Fruit fly (Drosophila melanogaster): ENCODE results near the gene ine.

ine gene

dm6 chr2L:4456539-4456994, 20.3 kb downstream of the ine start, which contains the start of gene Gs1l (continued):
- TF ChIP-seq ERR (GFP tag; optimal IDR thresholded peaks at IDR 0.05) (peak; percentile 88), NK7.1 (GFP tag; optimal IDR thresholded peaks at IDR 0.05) (no peak), CG10366 (GFP tag; IDR thresholded peaks at IDR 0.05) (no peak), Taf1 (GFP tag; IDR thresholded peaks at IDR 0.05) (no peak), maf-S (GFP tag; optimal IDR thresholded peaks at IDR 0.05) (no peak), gem (tag; optimal IDR thresholded peaks at IDR 0.05) (peak; percentile 37), CG17612 (GFP tag; IDR thresholded peaks at IDR 0.05) (no peak), CG15073 (GFP tag; optimal IDR thresholded peaks at IDR 0.05) (no peak), Hr78 (GFP tag; optimal IDR thresholded peaks at IDR 0.05) (peak in 1 of 2 experiments; percentile 55), eve (GFP tag; optimal IDR thresholded peaks at IDR 0.05) (no peak), wor (GFP tag; IDR thresholded peaks at IDR 0.05) (no peak), grau (tag; optimal IDR thresholded peaks at IDR 0.05) (peak; percentile 33), vvl (GFP tag; IDR thresholded peaks at IDR 0.05) (no peak; the same call in 1 of the 2 replicates), Mrtf (GFP tag; IDR thresholded peaks at IDR 0.05) (no peak), HLH3B (GFP tag; IDR thresholded peaks at IDR 0.05) (no peak), Ravus (GFP tag; IDR thresholded peaks at IDR 0.05) (no peak), HLH54F (GFP tag; optimal IDR thresholded peaks at IDR 0.05) (no peak), sim (GFP tag; IDR thresholded peaks at IDR 0.05) (no peak), CG18476 (GFP tag; optimal IDR thresholded peaks at IDR 0.05) (no peak), abd-A (tag; optimal IDR thresholded peaks at IDR 0.05) (no peak), ci (GFP tag; IDR thresholded peaks at IDR 0.05) (peak; percentile 47; the same call in 2 of the 3 replicates), inv (GFP tag; IDR thresholded peaks at IDR 0.05; ENCODE audit: partially characterized antibody) (no peak), ttk (GFP tag; IDR thresholded peaks at IDR 0.05) (no peak), Chrac-16 (GFP tag; optimal IDR thresholded peaks at IDR 0.05) (no peak), jumu (GFP tag; optimal IDR thresholded peaks at IDR 0.05) (no peak), CG30431 (GFP tag; optimal IDR thresholded peaks at IDR 0.05) (no peak), bab2 (GFP tag; optimal IDR thresholded peaks at IDR 0.05) (no peak), CG15601 (tag; optimal IDR thresholded peaks at IDR 0.05) (no peak), Vsx1 (GFP tag; optimal IDR thresholded peaks at IDR 0.05) (no peak), sc (optimal IDR thresholded peaks at IDR 0.05) (no peak), sc (GFP tag; optimal IDR thresholded peaks at IDR 0.05) (no peak), Dek (tag; optimal IDR thresholded peaks at IDR 0.05) (peak; percentile 38), E2f1 (GFP tag; IDR thresholded peaks at IDR 0.05) (peak; percentile 28; the same call in 1 of the 2 replicates), CG8089 (GFP tag; optimal IDR thresholded peaks at IDR 0.05) (no peak), nerfin-2 (GFP tag; IDR thresholded peaks at IDR 0.05; ENCODE audit: partially characterized antibody) (no peak), Sin3A (optimal IDR thresholded peaks at IDR 0.05) (no peak), btn (GFP tag; optimal IDR thresholded peaks at IDR 0.05) (no peak), pum (GFP tag; optimal IDR thresholded peaks at IDR 0.05) (no peak), prd (optimal IDR thresholded peaks at IDR 0.05) (no peak), prd (GFP tag; IDR thresholded peaks at IDR 0.05) (no peak), ken (GFP tag; IDR thresholded peaks at IDR 0.05) (0 out of 3 replicates have a peak, but pooled peaks have one; percentile 9), tup (GFP tag; optimal IDR thresholded peaks at IDR 0.05) (no peak), pita (GFP tag; optimal IDR thresholded peaks at IDR 0.05) (no peak), HmgD (GFP tag; optimal IDR thresholded peaks at IDR 0.05) (no peak), Blimp-1 (GFP tag; optimal IDR thresholded peaks at IDR 0.05) (peak; percentile 22), stwl (tag; optimal IDR thresholded peaks at IDR 0.05) (no peak), CG17186 (GFP tag; optimal IDR thresholded peaks at IDR 0.05) (no peak), Mad (GFP tag; optimal IDR thresholded peaks at IDR 0.05) (no peak), CG4617 (GFP tag; optimal IDR thresholded peaks at IDR 0.05; ENCODE audit: borderline replicate concordance) (no peak), HHEX (GFP tag; optimal IDR thresholded peaks at IDR 0.05) (no peak), slp2 (GFP tag; optimal IDR thresholded peaks at IDR 0.05) (no peak), CG7839 (tag; optimal IDR thresholded peaks at IDR 0.05) (peak; percentile 36), z (GFP tag; IDR thresholded peaks at IDR 0.05) (no peak)
